Worm (Caenorhabditis elegans) whole organism, L4 larva: ENCODE data around the gene C33B4.5.
A peak's percentile ranks its signal among the peaks of the same experiment; 100 is the strongest.

ENCODE experiments used
- D1046.2 ChIP-seq: fragments of 200-800 bp; sonication (Bioruptor generic); IDR thresholded peaks from 2 replicates; pipeline ENCODE4 v1.3.6; 2022; ENCODE audit warnings: missing genetic modification characterization, missing compliant biosample characterization
- F37D6.2 ChIP-seq: sonication (generic microtip); optimal IDR thresholded peaks from 2 replicates; lab custom pipeline; 2016; ENCODE audit warnings: mild to moderate bottlenecking, missing genetic modification characterization, missing compliant biosample characterization
- F49E8.2 ChIP-seq: sonication (generic microtip); optimal IDR thresholded peaks from 2 replicates; lab custom pipeline; 2016; ENCODE audit warnings: missing compliant biosample characterization, mild to moderate bottlenecking, missing genetic modification characterization, borderline replicate concordance
- T20F7.1 ChIP-seq: fragments of 200-800 bp; sonication (Bioruptor generic); optimal IDR thresholded peaks from 2 replicates; lab custom pipeline; 2018; ENCODE audit warnings: mild to moderate bottlenecking, missing genetic modification characterization, missing compliant biosample characterization
- T26A8.4 ChIP-seq: fragments of 200-800 bp; sonication (Bioruptor generic); IDR thresholded peaks from 2 replicates; pipeline ENCODE4 v1.3.6; 2022; ENCODE audit warnings: missing genetic modification characterization, missing compliant biosample characterization
- Y48G9A.11 ChIP-seq: fragments of 200-800 bp; sonication (Bioruptor generic); IDR thresholded peaks from 2 replicates; pipeline ENCODE4 v1.3.6; 2022; ENCODE audit warnings: missing genetic modification reagents, missing genetic modification characterization, missing compliant biosample characterization
- ZK337.2 ChIP-seq: fragments of 200-800 bp; sonication (Bioruptor generic); IDR thresholded peaks from 2 replicates; pipeline ENCODE4 v1.3.6; 2022; ENCODE audit warnings: missing genetic modification reagents, missing genetic modification characterization, missing compliant biosample characterization
- ZK546.5 ChIP-seq, 2 experiments: sonication (generic microtip); optimal IDR thresholded peaks; 2 replicates each; lab custom pipeline; 2017; ENCODE audit warnings: missing biosample characterization in 2 of 2, missing genetic modification characterization in 2 of 2
- aha-1 ChIP-seq: fragments of 150-350 bp; peaks from one replicate; lab custom pipeline; 2014; ENCODE audit warnings: missing biosample characterization, missing genetic modification characterization
- ceh-32 ChIP-seq: sonication (generic microtip); optimal IDR thresholded peaks from 2 replicates; lab custom pipeline; 2016; ENCODE audit warnings: mild to moderate bottlenecking, missing genetic modification characterization, missing compliant biosample characterization; ENCODE audit not compliant: poor library complexity
- ces-1 ChIP-seq: fragments of 150-350 bp; sonication (generic microtip); optimal IDR thresholded peaks from 4 replicates; lab custom pipeline; 2014; ENCODE audit warnings: missing biosample characterization, missing genetic modification reagents, missing genetic modification characterization
- daf-16 ChIP-seq, 3 experiments: sonication (generic microtip); optimal IDR thresholded peaks; 2 replicates each; lab custom pipeline; 2016 to 2017; ENCODE audit warnings: missing genetic modification characterization in 3 of 3, missing genetic modification reagents in 3 of 3, mild to moderate bottlenecking in 2 of 3, missing compliant biosample characterization in 2 of 3, missing biosample characterization in 1 of 3, moderate library complexity in 1 of 3
- daf-19 ChIP-seq: fragments of 200-800 bp; sonication (Bioruptor generic); conservative IDR thresholded peaks from 2 replicates; pipeline ENCODE4 v1.3.6; 2022; ENCODE audit warnings: missing genetic modification characterization, missing compliant biosample characterization
- dmd-6 ChIP-seq: fragments of 200-800 bp; sonication (Bioruptor generic); IDR thresholded peaks from 2 replicates; pipeline ENCODE4 v1.3.6; 2022; ENCODE audit warnings: missing genetic modification reagents, missing genetic modification characterization, missing compliant biosample characterization
- dmd-8 ChIP-seq: fragments of 200-800 bp; sonication (Bioruptor generic); IDR thresholded peaks from 2 replicates; pipeline ENCODE4 v1.3.6; 2022; ENCODE audit warnings: missing genetic modification characterization, missing compliant biosample characterization
- egl-43 ChIP-seq: fragments of 200-800 bp; sonication (Bioruptor generic); IDR thresholded peaks from 2 replicates; pipeline ENCODE4 v1.3.6; 2022; ENCODE audit warnings: missing genetic modification reagents, missing genetic modification characterization, missing compliant biosample characterization
- fkh-10 ChIP-seq: fragments of 150-350 bp; optimal IDR thresholded peaks from 2 replicates; lab custom pipeline; 2014; ENCODE audit warnings: missing biosample characterization, missing genetic modification reagents, missing genetic modification characterization
- gei-8 ChIP-seq: fragments of 200-800 bp; sonication (Bioruptor generic); optimal IDR thresholded peaks from 2 replicates; lab custom pipeline; 2018; ENCODE audit warnings: mild to moderate bottlenecking, missing genetic modification characterization, missing compliant biosample characterization
- hlh-11 ChIP-seq: fragments of 200-800 bp; sonication (Bioruptor generic); optimal IDR thresholded peaks from 2 replicates; lab custom pipeline; 2018; ENCODE audit warnings: mild to moderate bottlenecking, missing genetic modification characterization, missing compliant biosample characterization
- hlh-30 ChIP-seq: sonication (generic microtip); optimal IDR thresholded peaks from 2 replicates; lab custom pipeline; 2017; ENCODE audit warnings: antibody characterized with exemption, mild to moderate bottlenecking, missing genetic modification characterization, missing compliant biosample characterization; ENCODE audit not compliant: insufficient read depth
- lim-7 ChIP-seq: fragments of 200-800 bp; sonication (Bioruptor generic); IDR thresholded peaks from 2 replicates; pipeline ENCODE4 v1.3.6; 2022; ENCODE audit warnings: missing genetic modification characterization, missing compliant biosample characterization
- lin-15B ChIP-seq: fragments of 150-350 bp; sonication (generic microtip); optimal IDR thresholded peaks from 3 replicates; lab custom pipeline; 2014; ENCODE audit warnings: missing biosample characterization, missing genetic modification characterization
- lin-29 ChIP-seq: fragments of 200-800 bp; sonication (Bioruptor generic); IDR thresholded peaks from 2 replicates; pipeline ENCODE4 v1.3.6; 2022; ENCODE audit warnings: missing genetic modification reagents, missing genetic modification characterization, missing compliant biosample characterization
- lin-39 ChIP-seq: fragments of 150-350 bp; optimal IDR thresholded peaks from 2 replicates; lab custom pipeline; 2014; ENCODE audit warnings: missing biosample characterization, missing genetic modification reagents, missing genetic modification characterization
- madf-9 ChIP-seq: fragments of 200-800 bp; sonication (Bioruptor generic); conservative IDR thresholded peaks from 2 replicates; pipeline ENCODE4 v1.3.6; 2022; ENCODE audit warnings: missing genetic modification reagents, missing genetic modification characterization, missing compliant biosample characterization
- mdl-1 ChIP-seq, 2 experiments: fragments of 150-350 bp in 1 of 2; sonication (generic microtip) in 1 of 2; optimal IDR thresholded peaks; 2 replicates each; lab custom pipeline; 2014 to 2017; ENCODE audit warnings: missing biosample characterization in 2 of 2, missing genetic modification characterization in 2 of 2
- mdt-29 ChIP-seq: fragments of 200-800 bp; sonication (Bioruptor generic); IDR thresholded peaks from 2 replicates; pipeline ENCODE4 v1.3.6; 2022; ENCODE audit warnings: missing genetic modification reagents, missing genetic modification characterization, missing compliant biosample characterization
- mxl-2 ChIP-seq: fragments of 200-800 bp; sonication (Bioruptor generic); conservative IDR thresholded peaks from 2 replicates; pipeline ENCODE4 v1.3.6; 2022; ENCODE audit warnings: missing genetic modification reagents, missing genetic modification characterization, missing compliant biosample characterization
- mxl-3 ChIP-seq: fragments of 200-800 bp; sonication (Bioruptor generic); optimal IDR thresholded peaks from 2 replicates; lab custom pipeline; 2018; ENCODE audit warnings: mild to moderate bottlenecking, missing genetic modification characterization, missing compliant biosample characterization
- nhr-10 ChIP-seq: fragments of 150-350 bp; optimal IDR thresholded peaks from 2 replicates; lab custom pipeline; 2014; ENCODE audit warnings: missing biosample characterization, missing genetic modification characterization
- nhr-11 ChIP-seq: fragments of 150-350 bp; optimal IDR thresholded peaks from 2 replicates; lab custom pipeline; 2014; ENCODE audit warnings: missing biosample characterization, missing genetic modification characterization
- nhr-76 ChIP-seq: fragments of 150-350 bp; optimal IDR thresholded peaks from 2 replicates; lab custom pipeline; 2014; ENCODE audit warnings: missing biosample characterization, missing genetic modification characterization
- pha-4 ChIP-seq, 2 experiments: fragments of 150-350 bp in 1 of 2; fragments of 200-800 bp in 1 of 2; sonication (Bioruptor generic) in 1 of 2; IDR thresholded peaks in 1 of 2; optimal IDR thresholded peaks in 1 of 2; 2 replicates each; pipeline versions ENCODE4 v1.3.6 to Lab custom; 2014 to 2022; ENCODE audit warnings: missing genetic modification characterization in 2 of 2, missing genetic modification reagents in 2 of 2, missing biosample characterization in 1 of 2, missing compliant biosample characterization in 1 of 2
- php-3 ChIP-seq: fragments of 200-800 bp; sonication (Bioruptor generic); IDR thresholded peaks from 2 replicates; pipeline ENCODE4 v1.3.6; 2022; ENCODE audit warnings: missing genetic modification reagents, missing genetic modification characterization, missing compliant biosample characterization
- rbr-2 ChIP-seq: sonication (generic microtip); optimal IDR thresholded peaks from 2 replicates; lab custom pipeline; 2016; ENCODE audit warnings: missing genotype, missing genetic modification characterization, missing compliant biosample characterization
- saeg-2 ChIP-seq: fragments of 200-800 bp; sonication (Bioruptor generic); IDR thresholded peaks from 2 replicates; pipeline ENCODE4 v1.3.6; 2022; ENCODE audit warnings: missing genetic modification reagents, missing genetic modification characterization, missing compliant biosample characterization
- sdz-12 ChIP-seq: fragments of 200-800 bp; sonication (Bioruptor generic); optimal IDR thresholded peaks from 2 replicates; lab custom pipeline; 2018; ENCODE audit warnings: mild to moderate bottlenecking, missing genetic modification characterization, missing compliant biosample characterization
- snpc-1.2 ChIP-seq: fragments of 200-800 bp; sonication (Bioruptor generic); IDR thresholded peaks from 2 replicates; pipeline ENCODE4 v1.3.6; 2022; ENCODE audit warnings: missing genetic modification reagents, missing genetic modification characterization, missing compliant biosample characterization
- spr-3 ChIP-seq: fragments of 200-800 bp; sonication (Bioruptor generic); optimal IDR thresholded peaks from 2 replicates; lab custom pipeline; 2018; ENCODE audit warnings: mild to moderate bottlenecking, missing genetic modification characterization, missing compliant biosample characterization
- unc-39 ChIP-seq: sonication (generic microtip); optimal IDR thresholded peaks from 2 replicates; lab custom pipeline; 2017; ENCODE audit warnings: missing biosample characterization, missing genetic modification characterization
- unc-62 ChIP-seq, 3 experiments: fragments of 150-350 bp in 1 of 3; sonication (generic microtip); optimal IDR thresholded peaks in 2 of 3; peaks in 1 of 3; 1 replicate in 1 of 3; 2 replicates in 2 of 3; lab custom pipeline; 2014 to 2017; ENCODE audit warnings: missing biosample characterization in 3 of 3, missing genetic modification characterization in 3 of 3, missing genetic modification reagents in 3 of 3, missing genotype in 1 of 3
- zfp-3 ChIP-seq: fragments of 200-800 bp; sonication (Bioruptor generic); conservative IDR thresholded peaks from 2 replicates; pipeline ENCODE4 v1.3.6; 2022; ENCODE audit warnings: missing genetic modification reagents, missing genetic modification characterization, missing compliant biosample characterization
- zip-11 ChIP-seq: fragments of 200-800 bp; sonication (Bioruptor generic); IDR thresholded peaks from 2 replicates; pipeline ENCODE4 v1.3.6; 2022; ENCODE audit warnings: missing genetic modification characterization, missing compliant biosample characterization

Gene C33B4.5

ce11 chrII:11383058-11383457 lies at the start of gene C33B4.5, which contains the start of gene C33B4.4:
Gene C33B4.5 (plus strand): TSS chrII:11383327.
Gene C33B4.4 (minus strand): TSS chrII:11383442.
- TF ChIP-seq unc-62 (GFP tag; optimal IDR thresholded peaks at IDR 0.05 in 1 of 2; lab: Kevin White, UChicago) = peak in 1 of 2 experiments; percentile 91
- no peak for TF ChIP-seq unc-62 (tag; optimal IDR thresholded peaks at IDR 0.05; lab: Kevin White, UChicago)
- TF ChIP-seq aha-1 (tag; lab: Kevin White, UChicago) = peak; percentile 44
- no peak for TF ChIP-seq ceh-32
- no peak for TF ChIP-seq gei-8 (GFP tag; lab: Kevin White, UChicago)
- no peak for TF ChIP-seq spr-3
- TF ChIP-seq lin-29 = no peak
- TF ChIP-seq nhr-10 (tag; lab: Kevin White, UChicago) = no peak
- no peak for TF ChIP-seq F49E8.2
- TF ChIP-seq lin-15B (tag; lab: Kevin White, UChicago) = no peak

- peak; percentile 17 for TF ChIP-seq ces-1
- TF ChIP-seq fkh-10 (GFP tag; lab: Kevin White, UChicago) = peak; percentile 90
- no peak for TF ChIP-seq F37D6.2 (tag; lab: Kevin White, UChicago)
These were observed 49.8 kb upstream of the C33B4.5 start for ce11 chrII:11333375-11333774.

- no peak for TF ChIP-seq zfp-3 (GFP tag; lab: Robert Waterston, UW)
- peak; percentile 62; the same call in 1 of the 2 replicates for TF ChIP-seq madf-9 (GFP tag; lab: Robert Waterston, UW)
- TF ChIP-seq mdl-1 (tag; optimal IDR thresholded peaks at IDR 0.05; lab: Kevin White, UChicago) = peak in 1 of 2 experiments; percentile 25
- TF ChIP-seq hlh-11 (tag; lab: Kevin White, UChicago) = peak; percentile 67
- TF ChIP-seq ZK337.2 (GFP tag; lab: Robert Waterston, UW) = no peak
- TF ChIP-seq fkh-10 (GFP tag; lab: Kevin White, UChicago) = no peak
- TF ChIP-seq T26A8.4 (GFP tag; lab: Robert Waterston, UW) = peak; percentile 45; the same call in 1 of the 2 replicates
- TF ChIP-seq rbr-2 = peak; percentile 7
- TF ChIP-seq lim-7 (GFP tag; lab: Robert Waterston, UW) = peak; percentile 80
- TF ChIP-seq mxl-3 (GFP tag; lab: Kevin White, UChicago) = peak; percentile 77
- peak; percentile 31; the same call in 1 of the 2 replicates for TF ChIP-seq php-3 (GFP tag; lab: Robert Waterston, UW)
- TF ChIP-seq sdz-12 (GFP tag; lab: Kevin White, UChicago) = no peak
- no peak for TF ChIP-seq daf-16 (GFP tag; optimal IDR thresholded peaks at IDR 0.05; lab: Kevin White, UChicago)
- peak; percentile 41 for TF ChIP-seq daf-16 (tag; optimal IDR thresholded peaks at IDR 0.05; lab: Kevin White, UChicago)
- no peak for TF ChIP-seq ZK546.5 (tag; optimal IDR thresholded peaks at IDR 0.05; lab: Kevin White, UChicago)
- TF ChIP-seq mdt-29 = peak; percentile 8; the same call in 1 of the 2 replicates
- TF ChIP-seq daf-19 (GFP tag; lab: Robert Waterston, UW) = peak; percentile 35; the same call in 1 of the 2 replicates
- TF ChIP-seq dmd-8 (GFP tag; lab: Robert Waterston, UW) = 0 out of 2 replicates have a peak, but pooled peaks have one; percentile 63
- TF ChIP-seq unc-39 (tag; lab: Kevin White, UChicago) = no peak
- TF ChIP-seq snpc-1.2 (GFP tag; lab: Robert Waterston, UW) = 0 out of 2 replicates have a peak, but pooled peaks have one; percentile 11
- 0 out of 2 replicates have a peak, but pooled peaks have one; percentile 17 for TF ChIP-seq D1046.2 (GFP tag; lab: Robert Waterston, UW)
- TF ChIP-seq lin-39 (tag; lab: Kevin White, UChicago) = no peak
- no peak for TF ChIP-seq nhr-11
- no peak for TF ChIP-seq nhr-76
- peak; percentile 75 for TF ChIP-seq egl-43
- TF ChIP-seq zip-11 (GFP tag; lab: Robert Waterston, UW) = no peak
- 0 out of 2 replicates have a peak, but pooled peaks have one; percentile 35 for TF ChIP-seq mxl-2 (GFP tag; lab: Robert Waterston, UW)
- peak; percentile 39; the same call in 1 of the 2 replicates for TF ChIP-seq saeg-2
- peak; percentile 41 for TF ChIP-seq dmd-6 (GFP tag; lab: Robert Waterston, UW)
- peak; percentile 65; the same call in 1 of the 2 replicates for TF ChIP-seq pha-4 (GFP tag; IDR thresholded peaks at IDR 0.05; lab: Robert Waterston, UW)
- TF ChIP-seq pha-4 (tag; optimal IDR thresholded peaks at IDR 0.05; lab: Kevin White, UChicago) = no peak
- TF ChIP-seq T20F7.1 (GFP tag; lab: Kevin White, UChicago) = no peak
- TF ChIP-seq Y48G9A.11 (GFP tag; lab: Robert Waterston, UW) = peak; percentile 45; the same call in 1 of the 2 replicates
- peak; percentile 28 for TF ChIP-seq hlh-30 (tag; lab: Kevin White, UChicago)
These were observed 49.1 kb upstream of the C33B4.5 start for ce11 chrII:11333846-11334638.
